Fruit fly (Drosophila melanogaster): Measurements from ENCODE around the gene cad.

The cad gene

dm6 chr2L:20758847-20759465 is 11.6 kb upstream of the cad start (continued):
- no peak for TF ChIP-seq CG2116 (GFP tag; optimal IDR thresholded peaks at IDR 0.05)
- peak; percentile 49 for TF ChIP-seq Jarid2 (GFP tag; optimal IDR thresholded peaks at IDR 0.05)
- TF ChIP-seq HmgD (GFP tag; optimal IDR thresholded peaks at IDR 0.05): no peak
- peak; percentile 73 for TF ChIP-seq Hmr (GFP tag; optimal IDR thresholded peaks at IDR 0.05)
- TF ChIP-seq al (GFP tag; IDR thresholded peaks at IDR 0.05): peak; percentile 81
- peak; percentile 23 for TF ChIP-seq dmrt11E (tag; optimal IDR thresholded peaks at IDR 0.05)
- TF ChIP-seq Trl (optimal IDR thresholded peaks at IDR 0.05): no peak
- peak; percentile 53 for TF ChIP-seq Trl (GFP tag; optimal IDR thresholded peaks at IDR 0.05)
- peak; percentile 62 for TF ChIP-seq CG10209 (GFP tag; optimal IDR thresholded peaks at IDR 0.05)
- no peak for TF ChIP-seq CG3995 (GFP tag; optimal IDR thresholded peaks at IDR 0.05)
- no peak for TF ChIP-seq amos (GFP tag; IDR thresholded peaks at IDR 0.05; ENCODE audit: partially characterized antibody)
- TF ChIP-seq CG14050 (GFP tag; IDR thresholded peaks at IDR 0.05): no peak; the same call in 2 of the 3 replicates
- TF ChIP-seq Tbp (GFP tag; optimal IDR thresholded peaks at IDR 0.05): no peak
- no peak for TF ChIP-seq insv (GFP tag; optimal IDR thresholded peaks at IDR 0.05)
- peak; percentile 59 for TF ChIP-seq esg (GFP tag; conservative IDR thresholded peaks at IDR 0.05)
- no peak for TF ChIP-seq da (GFP tag; optimal IDR thresholded peaks at IDR 0.05)
- no peak for TF ChIP-seq NC2β (GFP tag; optimal IDR thresholded peaks at IDR 0.05)
- peak; percentile 43 for TF ChIP-seq gro (GFP tag; optimal IDR thresholded peaks at IDR 0.05)
- no peak for TF ChIP-seq Sry-β (GFP tag; optimal IDR thresholded peaks at IDR 0.05)
- TF ChIP-seq Fer2 (tag; optimal IDR thresholded peaks at IDR 0.05): peak; percentile 36
- no peak for TF ChIP-seq kni (GFP tag; optimal IDR thresholded peaks at IDR 0.05)
- no peak for TF ChIP-seq hb (GFP tag; IDR thresholded peaks at IDR 0.05; ENCODE audit: partially characterized antibody)
- TF ChIP-seq CG10431 (GFP tag; optimal IDR thresholded peaks at IDR 0.05): no peak
- TF ChIP-seq maf-S (GFP tag; optimal IDR thresholded peaks at IDR 0.05): peak; percentile 22
- peak; percentile 50 for TF ChIP-seq zen (tag; optimal IDR thresholded peaks at IDR 0.05)
- peak; percentile 35 for TF ChIP-seq bab2 (GFP tag; optimal IDR thresholded peaks at IDR 0.05)
- no peak for TF ChIP-seq CG9437 (GFP tag; optimal IDR thresholded peaks at IDR 0.05)
- TF ChIP-seq caup (GFP tag; optimal IDR thresholded peaks at IDR 0.05; ENCODE audit: severe bottlenecking): peak; percentile 71
- peak; percentile 5 for TF ChIP-seq Nf-YB (GFP tag; optimal IDR thresholded peaks at IDR 0.05)
- peak; percentile 71 for TF ChIP-seq CG6854 (GFP tag; optimal IDR thresholded peaks at IDR 0.05)
- peak; percentile 72 for TF ChIP-seq CG31441 (GFP tag; IDR thresholded peaks at IDR 0.05)
- peak; percentile 67 for TF ChIP-seq zf30C (GFP tag; optimal IDR thresholded peaks at IDR 0.05)
- TF ChIP-seq lmd (GFP tag; IDR thresholded peaks at IDR 0.05): peak; percentile 77
- no peak for TF ChIP-seq pros (GFP tag; optimal IDR thresholded peaks at IDR 0.05)
- peak; percentile 66 for TF ChIP-seq trem (tag; optimal IDR thresholded peaks at IDR 0.05)
- peak; percentile 72 for TF ChIP-seq CG3847 (GFP tag; IDR thresholded peaks at IDR 0.05)
- TF ChIP-seq CG13296 (GFP tag; optimal IDR thresholded peaks at IDR 0.05): peak; percentile 78
- no peak for TF ChIP-seq CG17612 (GFP tag; IDR thresholded peaks at IDR 0.05)
- TF ChIP-seq dpn (GFP tag; optimal IDR thresholded peaks at IDR 0.05): peak; percentile 56 to 59
- no peak for TF ChIP-seq zen2 (GFP tag; IDR thresholded peaks at IDR 0.05; ENCODE audit: partially characterized antibody)
- TF ChIP-seq CG12236 (GFP tag; optimal IDR thresholded peaks at IDR 0.05): peak; percentile 11
- TF ChIP-seq D19B (GFP tag; optimal IDR thresholded peaks at IDR 0.05): peak; percentile 76
- TF ChIP-seq CG12155 (GFP tag; optimal IDR thresholded peaks at IDR 0.05): peak; percentile 60
- TF ChIP-seq CG6683 (GFP tag; optimal IDR thresholded peaks at IDR 0.05): peak; percentile 37
- no peak for TF ChIP-seq CG1529 (GFP tag; optimal IDR thresholded peaks at IDR 0.05)
- TF ChIP-seq row (GFP tag; IDR thresholded peaks at IDR 0.05): peak; percentile 80
- TF ChIP-seq CG5953 (GFP tag; IDR thresholded peaks at IDR 0.05): no peak
- no peak for TF ChIP-seq nerfin-2 (GFP tag; IDR thresholded peaks at IDR 0.05; ENCODE audit: partially characterized antibody)
- TF ChIP-seq B-H2 (GFP tag; optimal IDR thresholded peaks at IDR 0.05): no peak
- TF ChIP-seq D19A (tag; optimal IDR thresholded peaks at IDR 0.05): peak; percentile 52

Data from whole organism, embryonic.